Fruit fly (Drosophila melanogaster): ENCODE data around the gene CG32270.

The CG32270 gene

dm6 chr3L:3197464-3197863 is 11.3 kb downstream of the CG32270 start, which contains the start of gene CG14966 (continued):
- TF ChIP-seq CG16779 (GFP tag; IDR thresholded peaks at IDR 0.05) (no peak), CG42726 (GFP tag; IDR thresholded peaks at IDR 0.05; ENCODE audit: partially characterized antibody) (peak; percentile 91), kni (GFP tag; optimal IDR thresholded peaks at IDR 0.05) (peak; percentile 20), Camta (GFP tag; optimal IDR thresholded peaks at IDR 0.05) (peak; percentile 0), dpn (GFP tag; optimal IDR thresholded peaks at IDR 0.05) (peak; percentile 20 to 48), bab2 (GFP tag; optimal IDR thresholded peaks at IDR 0.05) (peak; percentile 10), Rfx (GFP tag; IDR thresholded peaks at IDR 0.05) (peak; percentile 73), luna (GFP tag; optimal IDR thresholded peaks at IDR 0.05) (peak; percentile 43), CG2116 (GFP tag; optimal IDR thresholded peaks at IDR 0.05) (peak; percentile 43), CG2712 (tag; optimal IDR thresholded peaks at IDR 0.05) (peak; percentile 44)

dm6 chr3L:3194059-3194458 is 14.7 kb downstream of the CG32270 start:
- TF ChIP-seq Sox102F (GFP tag; optimal IDR thresholded peaks at IDR 0.05) (peak; percentile 96), CG17328 (GFP tag; IDR thresholded peaks at IDR 0.05) (peak; percentile 96), aop (GFP tag; IDR thresholded peaks at IDR 0.05) (peak; percentile 59; the same call in 1 of the 2 replicates), klu (GFP tag; IDR thresholded peaks at IDR 0.05) (peak; percentile 83), lilli (GFP tag; optimal IDR thresholded peaks at IDR 0.05) (peak; percentile 81), CG11456 (GFP tag; IDR thresholded peaks at IDR 0.05) (peak; percentile 91), gem (tag; optimal IDR thresholded peaks at IDR 0.05) (peak; percentile 96), CG31388 (GFP tag; optimal IDR thresholded peaks at IDR 0.05) (peak; percentile 64), CG10565 (GFP tag; optimal IDR thresholded peaks at IDR 0.05) (peak; percentile 57), CoRest (tag; optimal IDR thresholded peaks at IDR 0.05) (peak; percentile 92), grau (tag; optimal IDR thresholded peaks at IDR 0.05) (peak; percentile 91), CG3407 (GFP tag; optimal IDR thresholded peaks at IDR 0.05) (peak; percentile 80), CG1529 (GFP tag; optimal IDR thresholded peaks at IDR 0.05) (peak; percentile 88), CG8478 (optimal IDR thresholded peaks at IDR 0.05) (no peak), CG3847 (GFP tag; IDR thresholded peaks at IDR 0.05) (peak; percentile 88), CG13624 (GFP tag; optimal IDR thresholded peaks at IDR 0.05) (peak; percentile 23), CG5180 (GFP tag; optimal IDR thresholded peaks at IDR 0.05) (peak; percentile 80), HLH4C (GFP tag; IDR thresholded peaks at IDR 0.05; ENCODE audit: partially characterized antibody) (no peak), vnd (GFP tag; IDR thresholded peaks at IDR 0.05; ENCODE audit: partially characterized antibody) (no peak), fd64A (GFP tag; optimal IDR thresholded peaks at IDR 0.05) (peak; percentile 86), dan (GFP tag; IDR thresholded peaks at IDR 0.05) (peak; percentile 75), CG32532 (GFP tag; IDR thresholded peaks at IDR 0.05) (peak; percentile 94), sisA (GFP tag; IDR thresholded peaks at IDR 0.05) (peak; percentile 91), oc (tag; optimal IDR thresholded peaks at IDR 0.05) (peak; percentile 95), cg (GFP tag; optimal IDR thresholded peaks at IDR 0.05) (peak; percentile 62), CG10274 (GFP tag; optimal IDR thresholded peaks at IDR 0.05) (peak; percentile 52), Mrtf (GFP tag; IDR thresholded peaks at IDR 0.05) (peak; percentile 86), CG13296 (GFP tag; optimal IDR thresholded peaks at IDR 0.05) (peak; percentile 92), dati (GFP tag; IDR thresholded peaks at IDR 0.05) (peak; percentile 78; the same call in 1 of the 2 replicates), az2 (GFP tag; optimal IDR thresholded peaks at IDR 0.05) (peak; percentile 91), Usf (GFP tag; optimal IDR thresholded peaks at IDR 0.05) (peak; percentile 39), lmd (GFP tag; IDR thresholded peaks at IDR 0.05) (peak; percentile 94), CG10431 (GFP tag; optimal IDR thresholded peaks at IDR 0.05) (peak; percentile 71), CG8944 (GFP tag; optimal IDR thresholded peaks at IDR 0.05) (peak; percentile 31), zfh2 (GFP tag; optimal IDR thresholded peaks at IDR 0.05) (peak; percentile 14), CHES-1-like (GFP tag; optimal IDR thresholded peaks at IDR 0.05) (peak; percentile 11), cad (GFP tag; optimal IDR thresholded peaks at IDR 0.05) (no peak), Dref (GFP tag; IDR thresholded peaks at IDR 0.05) (no peak), CG4360 (GFP tag; IDR thresholded peaks at IDR 0.05) (peak; percentile 71), Bteb2 (GFP tag; optimal IDR thresholded peaks at IDR 0.05) (peak; percentile 52), zen2 (GFP tag; IDR thresholded peaks at IDR 0.05; ENCODE audit: partially characterized antibody) (no peak)
